Worm (Caenorhabditis elegans) whole organism, L4 larva: ENCODE measurements around the gene rog-1.

Source experiments
- ama-1 ChIP-seq: fragments of 150-350 bp; optimal IDR thresholded peaks from 2 replicates; lab custom pipeline; 2014; ENCODE audit warnings: inconsistent platforms, mixed read lengths
- mes-2 ChIP-seq: sonication (generic microtip); optimal IDR thresholded peaks from 2 replicates; lab custom pipeline; 2016; ENCODE audit warnings: missing genotype, mild to moderate bottlenecking, missing genetic modification characterization, missing compliant biosample characterization; ENCODE audit not compliant: poor library complexity, severe bottlenecking
- nhr-77 ChIP-seq: fragments of 150-350 bp; optimal IDR thresholded peaks from 2 replicates; lab custom pipeline; 2014; ENCODE audit warnings: missing biosample characterization, missing genetic modification characterization
- skn-1 ChIP-seq: fragments of 150-350 bp; optimal IDR thresholded peaks from 2 replicates; lab custom pipeline; 2014; ENCODE audit warnings: missing biosample characterization, missing genetic modification characterization
- zip-2 ChIP-seq: fragments of 150-350 bp; optimal IDR thresholded peaks from 2 replicates; lab custom pipeline; 2014; ENCODE audit warnings: missing biosample characterization, missing genetic modification characterization

DNA sequence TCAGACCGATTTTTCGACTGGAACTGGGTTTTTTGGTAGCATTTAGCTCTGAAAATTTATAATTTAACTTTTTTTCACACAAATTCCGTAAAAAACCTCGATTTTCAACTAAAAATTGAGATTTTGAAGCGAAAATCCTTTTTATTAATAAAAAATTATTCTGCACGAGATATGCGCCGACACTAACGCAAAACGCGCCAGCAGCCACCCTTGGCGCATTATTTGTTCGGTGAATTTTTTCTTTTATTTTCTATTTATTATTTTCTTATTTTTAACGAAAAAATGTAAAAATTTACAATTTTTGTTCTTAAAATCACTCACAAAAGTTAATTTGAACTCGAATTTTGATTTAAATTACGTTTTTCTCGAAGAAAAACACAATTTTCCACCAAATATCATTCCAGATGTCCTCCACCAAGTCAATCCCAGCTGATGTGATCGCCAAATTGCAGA, 27.4 kb upstream of the rog-1 start, which contains the start of gene Y51H7C.7:
- TF ChIP-seq nhr-77: no peak
- no peak for TF ChIP-seq zip-2 (tag; lab: Kevin White, UChicago)
- no peak for TF ChIP-seq skn-1 (tag; lab: Kevin White, UChicago)
- TF ChIP-seq ama-1 (lab: Kevin White, UChicago): no peak
- peak; percentile 84 for TF ChIP-seq mes-2 (tag; lab: Kevin White, UChicago)
